Fruit fly (Drosophila melanogaster): ENCODE results near the gene glec.

Gene glec

dm6 chr3R:21887588-21888007 is 31.5 kb upstream of the glec start:
- TF ChIP-seq CG8478 (optimal IDR thresholded peaks at IDR 0.05) (no peak), pan (optimal IDR thresholded peaks at IDR 0.05) (no peak), usp (GFP tag; optimal IDR thresholded peaks at IDR 0.05) (no peak), EcR (GFP tag; optimal IDR thresholded peaks at IDR 0.05) (no peak), psq (optimal IDR thresholded peaks at IDR 0.05) (no peak), Dll (optimal IDR thresholded peaks at IDR 0.05) (no peak)

DNA sequence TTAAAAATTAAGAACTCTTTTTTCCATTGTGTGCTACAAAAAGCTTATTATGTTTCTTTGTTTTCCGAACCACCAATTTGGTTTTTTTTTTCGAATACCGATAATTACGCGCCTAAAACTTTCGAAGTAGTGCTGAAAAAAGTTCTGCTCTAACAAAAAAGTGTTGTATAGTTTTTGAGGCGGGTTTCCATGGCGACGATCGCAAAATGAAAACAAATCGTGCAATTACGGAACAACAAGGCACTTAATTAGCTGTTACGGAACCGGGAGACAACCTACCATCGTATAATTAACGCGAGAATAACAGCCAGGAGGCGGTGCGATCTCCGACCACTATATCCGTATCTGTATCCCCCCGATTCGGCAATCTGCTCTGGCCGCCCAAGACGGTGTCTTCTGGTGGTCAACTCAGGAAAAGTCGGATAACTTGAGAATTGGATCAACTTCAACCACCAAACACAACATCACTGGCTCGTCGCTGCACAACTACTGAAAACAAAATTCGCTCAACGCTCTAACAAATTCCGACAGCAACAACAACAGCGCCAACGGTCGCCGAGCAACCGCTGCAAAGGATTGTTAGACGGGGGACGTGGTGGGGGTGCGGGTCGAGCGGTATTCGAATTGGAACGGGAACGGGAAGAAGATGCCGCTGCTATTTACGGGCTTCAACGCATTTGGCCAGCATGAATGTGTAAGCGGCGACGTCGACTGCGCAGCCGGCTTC is 31.0 kb upstream of the glec start, which contains the start of the genes CG6678 and dnd:
TSS of gene CG6678 (plus strand) at position 169 of the 727 bp plus-strand sequence.
TSS of gene dnd (minus strand) at position 495 of the 727 bp plus-strand sequence.
- TF ChIP-seq usp (GFP tag; optimal IDR thresholded peaks at IDR 0.05) (no peak), psq (optimal IDR thresholded peaks at IDR 0.05) (no peak), CG8478 (optimal IDR thresholded peaks at IDR 0.05) (no peak), Dll (optimal IDR thresholded peaks at IDR 0.05) (no peak), pan (optimal IDR thresholded peaks at IDR 0.05) (no peak), EcR (GFP tag; optimal IDR thresholded peaks at IDR 0.05) (no peak)

DNA sequence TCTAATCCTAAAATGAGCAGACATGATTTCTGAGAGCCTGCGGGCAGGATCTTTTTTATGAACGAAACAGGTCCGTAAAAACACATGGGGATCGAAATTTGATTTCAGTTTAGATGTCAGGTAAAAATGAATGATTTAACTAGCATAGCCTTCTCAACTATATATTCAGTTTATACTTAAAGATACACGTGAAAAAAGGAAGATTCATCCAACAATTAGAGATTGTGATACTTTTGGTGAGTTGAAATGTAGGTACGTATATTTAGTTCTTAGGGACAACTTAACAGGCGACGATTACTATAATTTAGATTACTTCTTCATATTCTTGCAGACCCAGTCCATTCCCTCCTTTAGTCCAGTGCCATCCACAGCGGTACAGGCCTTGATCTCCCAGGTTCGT is 29.4 kb upstream of the glec start, which contains the start of gene CG17819:
TSS of gene CG17819 (minus strand) at position 101 of the 400 bp plus-strand sequence.
- TF ChIP-seq EcR (GFP tag; optimal IDR thresholded peaks at IDR 0.05) (no peak), CG8478 (optimal IDR thresholded peaks at IDR 0.05) (no peak), pan (optimal IDR thresholded peaks at IDR 0.05) (no peak), psq (optimal IDR thresholded peaks at IDR 0.05) (no peak), usp (GFP tag; optimal IDR thresholded peaks at IDR 0.05) (no peak), Dll (optimal IDR thresholded peaks at IDR 0.05) (no peak)

DNA sequence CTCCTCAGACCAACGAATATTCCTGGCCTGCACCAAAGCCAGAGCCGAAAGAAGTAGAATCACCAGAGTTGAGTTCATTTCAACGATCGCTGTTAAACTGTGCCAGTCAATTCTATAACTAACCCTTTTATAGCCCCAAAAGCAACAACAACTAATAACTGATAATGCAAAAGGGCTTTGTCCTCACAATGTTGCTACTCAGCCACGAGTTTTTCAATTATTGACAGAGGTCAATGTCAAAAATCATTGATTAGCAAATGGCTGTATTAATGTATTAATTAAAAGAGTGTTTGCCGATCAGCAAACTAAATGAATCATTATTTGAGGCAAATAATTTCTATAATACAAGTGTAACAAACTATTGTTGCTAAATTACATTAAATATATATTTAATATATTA is 28.3 kb upstream of the glec start, which contains the start of gene fit:
TSS of gene fit (minus strand) at position 101 of the 400 bp plus-strand sequence.
- TF ChIP-seq EcR (GFP tag; optimal IDR thresholded peaks at IDR 0.05) (no peak), pan (optimal IDR thresholded peaks at IDR 0.05) (no peak), usp (GFP tag; optimal IDR thresholded peaks at IDR 0.05) (no peak), CG8478 (optimal IDR thresholded peaks at IDR 0.05) (no peak), Dll (optimal IDR thresholded peaks at IDR 0.05) (no peak), psq (optimal IDR thresholded peaks at IDR 0.05) (no peak)

dm6 chr3R:21880510-21880909 is 24.4 kb upstream of the glec start, which contains the start of gene CG31465:
TSS of gene CG31465 (plus strand) at chr3R:21880810.
- no peak for TF ChIP-seq pan (optimal IDR thresholded peaks at IDR 0.05)
- TF ChIP-seq EcR (GFP tag; optimal IDR thresholded peaks at IDR 0.05): no peak
- TF ChIP-seq psq (optimal IDR thresholded peaks at IDR 0.05): no peak

dm6 chr3R:21878473-21878872 is 22.4 kb upstream of the glec start, which contains the start of gene CG34148:
TSS of gene CG34148 (minus strand) at chr3R:21878686.
- TF ChIP-seq psq (optimal IDR thresholded peaks at IDR 0.05): no peak
- no peak for TF ChIP-seq pan (optimal IDR thresholded peaks at IDR 0.05)
- TF ChIP-seq usp (GFP tag; optimal IDR thresholded peaks at IDR 0.05): no peak
- no peak for TF ChIP-seq Dll (optimal IDR thresholded peaks at IDR 0.05)
- no peak for TF ChIP-seq CG8478 (optimal IDR thresholded peaks at IDR 0.05)
- TF ChIP-seq EcR (GFP tag; optimal IDR thresholded peaks at IDR 0.05): no peak

DNA sequence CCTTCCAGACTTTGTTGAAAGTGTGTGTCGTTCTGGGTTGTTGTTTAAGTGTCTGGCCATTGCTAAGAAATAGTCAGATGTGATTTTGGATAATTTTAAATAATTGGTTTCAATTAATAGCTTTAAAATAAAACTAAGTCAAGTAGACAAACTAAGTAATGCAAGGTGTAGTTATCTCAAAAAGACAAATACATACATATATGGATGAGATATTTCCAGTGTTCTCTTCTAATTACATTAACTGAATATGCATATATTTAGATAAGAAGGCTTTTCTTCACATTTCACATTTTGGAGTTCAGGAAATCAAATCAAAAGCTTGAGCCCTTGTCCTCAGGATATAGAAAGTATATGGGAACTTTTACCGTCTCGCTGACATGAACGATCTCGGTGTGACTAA is 21.6 kb upstream of the glec start, which contains the start of gene P5CDh2:
TSS of gene P5CDh2 (plus strand) at position 301 of the 400 bp plus-strand sequence.
- TF ChIP-seq psq (optimal IDR thresholded peaks at IDR 0.05) (no peak), pan (optimal IDR thresholded peaks at IDR 0.05) (no peak), CG8478 (optimal IDR thresholded peaks at IDR 0.05) (no peak), EcR (GFP tag; optimal IDR thresholded peaks at IDR 0.05) (no peak), Dll (optimal IDR thresholded peaks at IDR 0.05) (no peak), usp (GFP tag; optimal IDR thresholded peaks at IDR 0.05) (no peak)

dm6 chr3R:21874982-21875466 is 19.0 kb upstream of the glec start, which contains the start of gene CG6656:
TSS of gene CG6656 (plus strand) at chr3R:21875293.
- TF ChIP-seq usp (GFP tag; optimal IDR thresholded peaks at IDR 0.05): no peak
- peak; percentile 72 for TF ChIP-seq pan (optimal IDR thresholded peaks at IDR 0.05)
- TF ChIP-seq CG8478 (optimal IDR thresholded peaks at IDR 0.05): peak; percentile 68

- TF ChIP-seq Dll (optimal IDR thresholded peaks at IDR 0.05): no peak
- no peak for TF ChIP-seq psq (optimal IDR thresholded peaks at IDR 0.05)
- no peak for TF ChIP-seq usp (GFP tag; optimal IDR thresholded peaks at IDR 0.05)
- TF ChIP-seq EcR (GFP tag; optimal IDR thresholded peaks at IDR 0.05): no peak
- TF ChIP-seq pan (optimal IDR thresholded peaks at IDR 0.05): no peak
- no peak for TF ChIP-seq CG8478 (optimal IDR thresholded peaks at IDR 0.05)
These were observed 17.4 kb upstream of the glec start, which contains the start of gene CG31178 for dm6 chr3R:21873439-21873838. TSS of gene CG31178 (plus strand) at chr3R:21873739.

- no peak for TF ChIP-seq Dll (optimal IDR thresholded peaks at IDR 0.05)
- TF ChIP-seq usp (GFP tag; optimal IDR thresholded peaks at IDR 0.05): no peak
- no peak for TF ChIP-seq EcR (GFP tag; optimal IDR thresholded peaks at IDR 0.05)
These were observed 15.4 kb upstream of the glec start for dm6 chr3R:21871348-21871940.

- TF ChIP-seq EcR (GFP tag; optimal IDR thresholded peaks at IDR 0.05): no peak
- no peak for TF ChIP-seq CG8478 (optimal IDR thresholded peaks at IDR 0.05)
These were observed 14.3 kb upstream of the glec start, which contains the start of gene CG31431 for dm6 chr3R:21870158-21870971. TSS of gene CG31431 (plus strand) at chr3R:21870681.
